Fruit fly (Drosophila melanogaster) whole organism, embryonic: ENCODE measurements around the gene salr.
A peak's percentile ranks its signal among the peaks of the same experiment; 100 is the strongest.

Experiments
- Bdp1 ChIP-seq: fragments of 200-800 bp; sonication (Bioruptor generic); optimal IDR thresholded peaks from 3 replicates; lab custom pipeline; 2016; ENCODE audit warnings: missing biosample characterization, missing genetic modification characterization
- CG10431 ChIP-seq: fragments of 200-800 bp; sonication (Bioruptor generic); optimal IDR thresholded peaks from 3 replicates; lab custom pipeline; 2018; ENCODE audit warnings: missing biosample characterization, mild to moderate bottlenecking, missing genetic modification characterization
- CG10979 ChIP-seq: fragments of 200-800 bp; sonication (Bioruptor generic); optimal IDR thresholded peaks from 2 replicates; lab custom pipeline; 2018; ENCODE audit warnings: missing biosample characterization, mild to moderate bottlenecking, missing genetic modification characterization, moderate library complexity
- CG13424 ChIP-seq: fragments of 200-800 bp; sonication (Bioruptor generic); optimal IDR thresholded peaks from 2 replicates; lab custom pipeline; 2019; ENCODE audit warnings: missing biosample characterization, mild to moderate bottlenecking, missing genetic modification characterization, moderate library complexity
- CG1529 ChIP-seq: fragments of 200-800 bp; sonication (Bioruptor generic); optimal IDR thresholded peaks from 3 replicates; lab custom pipeline; 2018; ENCODE audit warnings: missing biosample characterization, missing genetic modification characterization
- CG2889 ChIP-seq: fragments of 200-800 bp; sonication (Bioruptor generic); IDR thresholded peaks from 3 replicates; pipeline ENCODE4 v1.3.6; 2022; ENCODE audit warnings: missing biosample characterization, missing genetic modification characterization
- CG3407 ChIP-seq: fragments of 200-800 bp; sonication (Bioruptor generic); optimal IDR thresholded peaks from 2 replicates; lab custom pipeline; 2018; ENCODE audit warnings: missing biosample characterization, mild to moderate bottlenecking, missing genetic modification characterization
- CG4282 ChIP-seq: fragments of 200-800 bp; sonication (Bioruptor generic); optimal IDR thresholded peaks from 2 replicates; lab custom pipeline; 2016; ENCODE audit warnings: missing biosample characterization, missing genetic modification characterization
- CG7271 ChIP-seq: fragments of 200-800 bp; sonication (Bioruptor generic); optimal IDR thresholded peaks from 2 replicates; lab custom pipeline; 2018; ENCODE audit warnings: missing biosample characterization, mild to moderate bottlenecking, missing genetic modification characterization, moderate library complexity
- CG7556 ChIP-seq: fragments of 200-800 bp; sonication (Bioruptor generic); optimal IDR thresholded peaks from 2 replicates; lab custom pipeline; 2017; ENCODE audit warnings: missing biosample characterization, mild to moderate bottlenecking, missing genetic modification characterization
- CG8290 ChIP-seq, 3 experiments: fragments of 200-800 bp; sonication (Bioruptor generic); optimal IDR thresholded peaks; 2 replicates each; lab custom pipeline; 2016 to 2019; ENCODE audit warnings: missing biosample characterization in 3 of 3, missing genetic modification characterization in 3 of 3, mild to moderate bottlenecking in 2 of 3, moderate library complexity in 1 of 3
- CG8944 ChIP-seq: fragments of 200-800 bp; sonication (Bioruptor generic); optimal IDR thresholded peaks from 3 replicates; lab custom pipeline; 2016; ENCODE audit warnings: missing biosample characterization, missing genetic modification characterization
- CG9797 ChIP-seq: fragments of 200-800 bp; sonication (Bioruptor generic); optimal IDR thresholded peaks from 3 replicates; lab custom pipeline; 2018; ENCODE audit warnings: missing biosample characterization, mild to moderate bottlenecking, missing genetic modification characterization
- D19A ChIP-seq: fragments of 200-800 bp; optimal IDR thresholded peaks from 3 replicates; lab custom pipeline; 2019; ENCODE audit warnings: missing biosample characterization, mild to moderate bottlenecking, missing genetic modification characterization, moderate library complexity
- Dip2 ChIP-seq: fragments of 200-800 bp; sonication (Bioruptor generic); IDR thresholded peaks from 2 replicates; pipeline ENCODE4 v1.3.6; 2022; ENCODE audit warnings: missing biosample characterization, missing genetic modification characterization
- Drgx ChIP-seq: fragments of 200-800 bp; sonication (Bioruptor generic); IDR thresholded peaks from 2 replicates; pipeline ENCODE4 v1.3.6; 2022; ENCODE audit warnings: missing biosample characterization, missing genetic modification characterization
- Hr3 ChIP-seq: fragments of 200-800 bp; sonication (Bioruptor generic); optimal IDR thresholded peaks from 3 replicates; lab custom pipeline; 2016; ENCODE audit warnings: missing biosample characterization, missing genetic modification characterization
- Med ChIP-seq: fragments of 200-800 bp; sonication (Bioruptor generic); peaks from one replicate; lab custom pipeline; 2016; ENCODE audit warnings: missing biosample characterization, missing genetic modification characterization, mild to moderate bottlenecking, inconsistent platforms, moderate library complexity
- Nf-YA ChIP-seq: fragments of 200-800 bp; sonication (Bioruptor generic); IDR thresholded peaks from 2 replicates; pipeline ENCODE4 v1.3.6; 2022; ENCODE audit warnings: missing biosample characterization, missing genetic modification characterization
- Spps ChIP-seq: fragments of 200-800 bp; sonication (Bioruptor generic); optimal IDR thresholded peaks from 2 replicates; lab custom pipeline; 2018; ENCODE audit warnings: missing biosample characterization, mild to moderate bottlenecking, missing genetic modification characterization
- Sry-β ChIP-seq: fragments of 200-800 bp; sonication (Bioruptor generic); optimal IDR thresholded peaks from 2 replicates; lab custom pipeline; 2018; ENCODE audit warnings: missing biosample characterization, mild to moderate bottlenecking, missing genetic modification characterization, moderate library complexity
- Vsx1 ChIP-seq: fragments of 200-800 bp; sonication (Bioruptor generic); optimal IDR thresholded peaks from 2 replicates; lab custom pipeline; 2017; ENCODE audit warnings: missing biosample characterization, mild to moderate bottlenecking, missing genetic modification characterization, missing genetic modification reagents
- ab ChIP-seq: fragments of 200-800 bp; sonication (Bioruptor generic); optimal IDR thresholded peaks from 2 replicates; lab custom pipeline; 2016; ENCODE audit warnings: missing biosample characterization, missing genetic modification characterization
- abd-A ChIP-seq: fragments of 200-800 bp; sonication (Bioruptor generic); optimal IDR thresholded peaks from 3 replicates; lab custom pipeline; 2019; ENCODE audit warnings: missing biosample characterization, mild to moderate bottlenecking, missing genetic modification characterization, moderate library complexity
- al ChIP-seq: fragments of 200-800 bp; sonication (Bioruptor generic); IDR thresholded peaks from 2 replicates; pipeline ENCODE4 v1.3.6; 2022; ENCODE audit warnings: missing biosample characterization, missing genetic modification characterization
- ara ChIP-seq: fragments of 200-800 bp; sonication (Bioruptor generic); IDR thresholded peaks from 2 replicates; pipeline ENCODE4 v1.3.6; 2022; ENCODE audit warnings: missing biosample characterization, missing genetic modification characterization
- bsh ChIP-seq, 2 experiments: fragments of 200-800 bp; sonication (Bioruptor generic); optimal IDR thresholded peaks; 2 replicates each; lab custom pipeline; 2017 to 2018; ENCODE audit warnings: mild to moderate bottlenecking in 2 of 2, missing biosample characterization in 2 of 2, missing genetic modification characterization in 2 of 2, moderate library complexity in 1 of 2
- cad ChIP-seq: fragments of >200 bp; optimal IDR thresholded peaks from 2 replicates; lab custom pipeline; 2017; ENCODE audit warnings: missing biosample characterization, missing genetic modification characterization
- cato ChIP-seq: fragments of 200-800 bp; sonication (Bioruptor generic); optimal IDR thresholded peaks from 2 replicates; lab custom pipeline; 2016; ENCODE audit warnings: missing biosample characterization, missing genetic modification characterization, borderline replicate concordance
- chn ChIP-seq: fragments of 200-800 bp; sonication (Bioruptor generic); optimal IDR thresholded peaks from 2 replicates; lab custom pipeline; 2016; ENCODE audit warnings: missing biosample characterization, missing genetic modification characterization
- crc ChIP-seq: fragments of 200-800 bp; sonication (Bioruptor generic); optimal IDR thresholded peaks from 2 replicates; lab custom pipeline; 2016; ENCODE audit warnings: missing biosample characterization, missing genetic modification characterization
- dysf ChIP-seq: fragments of 200-800 bp; sonication (Bioruptor generic); IDR thresholded peaks from 3 replicates; pipeline ENCODE4 v1.3.6; 2022; ENCODE audit warnings: missing biosample characterization, missing genetic modification characterization
- eyg ChIP-seq: fragments of 200-800 bp; sonication (Bioruptor generic); optimal IDR thresholded peaks from 3 replicates; lab custom pipeline; 2016; ENCODE audit warnings: missing biosample characterization, missing genetic modification characterization
- grau ChIP-seq: fragments of 200-800 bp; optimal IDR thresholded peaks from 3 replicates; lab custom pipeline; 2019; ENCODE audit warnings: missing biosample characterization, mild to moderate bottlenecking, missing genetic modification characterization, moderate library complexity
- grn ChIP-seq: fragments of 200-800 bp; sonication (Bioruptor generic); optimal IDR thresholded peaks from 3 replicates; lab custom pipeline; 2017; ENCODE audit warnings: missing biosample characterization, missing genetic modification characterization
- hb ChIP-seq: fragments of 200-800 bp; sonication (Bioruptor generic); IDR thresholded peaks from 3 replicates; pipeline ENCODE4 v1.3.6; 2022; ENCODE audit warnings: missing biosample characterization, missing genetic modification characterization; ENCODE audit not compliant: partially characterized antibody
- kni ChIP-seq: fragments of 200-800 bp; sonication (Bioruptor generic); optimal IDR thresholded peaks from 3 replicates; lab custom pipeline; 2017; ENCODE audit warnings: mild to moderate bottlenecking, missing biosample characterization, missing genetic modification reagents, missing genetic modification characterization
- lab ChIP-seq: fragments of 200-800 bp; sonication (Bioruptor generic); optimal IDR thresholded peaks from 3 replicates; lab custom pipeline; 2017; ENCODE audit warnings: missing biosample characterization, missing genetic modification characterization, mild to moderate bottlenecking, moderate library complexity, missing genetic modification reagents
- lov ChIP-seq, 2 experiments: fragments of 200-800 bp in 1 of 2; fragments of >200 bp in 1 of 2; sonication (Bioruptor generic) in 1 of 2; IDR thresholded peaks in 1 of 2; optimal IDR thresholded peaks in 1 of 2; 2 replicates in 1 of 2; 3 replicates in 1 of 2; pipeline versions ENCODE4 v1.3.6 to Lab custom; 2017 to 2022; ENCODE audit warnings: missing biosample characterization in 1 of 2, missing genetic modification characterization in 1 of 2
- maf-S ChIP-seq: fragments of 200-800 bp; sonication (Bioruptor generic); optimal IDR thresholded peaks from 2 replicates; lab custom pipeline; 2016; ENCODE audit warnings: missing biosample characterization, missing genetic modification characterization
- phol ChIP-seq: fragments of 200-800 bp; sonication (Bioruptor generic); optimal IDR thresholded peaks from 3 replicates; lab custom pipeline; 2018; ENCODE audit warnings: missing biosample characterization, mild to moderate bottlenecking, missing genetic modification characterization, moderate library complexity
- prd ChIP-seq, 3 experiments: fragments of >200 bp in 2 of 3; fragments of 200-800 bp in 1 of 3; sonication (Bioruptor generic) in 1 of 3; optimal IDR thresholded peaks in 2 of 3; IDR thresholded peaks in 1 of 3; 2 replicates in 2 of 3; 3 replicates in 1 of 3; pipeline versions ENCODE4 v1.3.6 to Lab custom; 2017 to 2022; ENCODE audit warnings: missing biosample characterization in 1 of 3, missing genetic modification characterization in 1 of 3
- row ChIP-seq: fragments of 200-800 bp; sonication (Bioruptor generic); IDR thresholded peaks from 3 replicates; pipeline ENCODE4 v1.3.6; 2022; ENCODE audit warnings: missing biosample characterization, missing genetic modification characterization
- slbo ChIP-seq: fragments of 200-800 bp; sonication (Bioruptor generic); IDR thresholded peaks from 2 replicates; pipeline ENCODE4 v1.3.6; 2022; ENCODE audit warnings: missing biosample characterization, missing genetic modification characterization
- stwl ChIP-seq: fragments of 200-800 bp; sonication (Bioruptor generic); optimal IDR thresholded peaks from 3 replicates; lab custom pipeline; 2018; ENCODE audit warnings: missing biosample characterization, mild to moderate bottlenecking, missing genetic modification characterization, moderate library complexity
- tx ChIP-seq: fragments of 200-800 bp; sonication (Bioruptor generic); optimal IDR thresholded peaks from 2 replicates; lab custom pipeline; 2016; ENCODE audit warnings: missing biosample characterization, missing genetic modification characterization
- unpg ChIP-seq: fragments of 200-800 bp; sonication (Bioruptor generic); optimal IDR thresholded peaks from 3 replicates; lab custom pipeline; 2018; ENCODE audit warnings: missing biosample characterization, mild to moderate bottlenecking, missing genetic modification characterization, moderate library complexity
- usp ChIP-seq: fragments of >200 bp; optimal IDR thresholded peaks from 2 replicates; lab custom pipeline; 2017; ENCODE audit warnings: missing biosample characterization, missing genetic modification characterization
- zen ChIP-seq: fragments of 200-800 bp; sonication (Bioruptor generic); optimal IDR thresholded peaks from 3 replicates; lab custom pipeline; 2018; ENCODE audit warnings: missing biosample characterization, mild to moderate bottlenecking, missing genetic modification characterization, moderate library complexity
- zfh1 ChIP-seq: fragments of 200-800 bp; sonication (Bioruptor generic); IDR thresholded peaks from 3 replicates; pipeline ENCODE4 v1.3.6; 2022; ENCODE audit warnings: missing biosample characterization, missing genetic modification characterization

Gene salr

dm6 chr2L:11340938-11341337 lies 17.7 kb upstream of the salr start (continued):
- TF ChIP-seq Dip2 (GFP tag; lab: Robert Waterston, UW) (no peak), row (peak; percentile 49; the same call in 2 of the 3 replicates), hb (no peak), kni (GFP tag; lab: Kevin White, UChicago) (no peak), CG13424 (peak; percentile 12), slbo (no peak), CG8944 (no peak), Drgx (GFP tag; lab: Robert Waterston, UW) (no peak), D19A (tag; lab: Kevin White, UChicago) (peak; percentile 61), Hr3 (GFP tag; lab: Kevin White, UChicago) (peak; percentile 1), CG3407 (GFP tag; lab: Kevin White, UChicago) (peak; percentile 27), usp (GFP tag; lab: Kevin White, UChicago) (no peak), CG2889 (GFP tag; lab: Robert Waterston, UW) (no peak), CG8290 (GFP tag; optimal IDR thresholded peaks at IDR 0.05; lab: Kevin White, UChicago) (no peak), CG8290 (tag; optimal IDR thresholded peaks at IDR 0.05; lab: Kevin White, UChicago) (no peak), crc (GFP tag; lab: Kevin White, UChicago) (no peak), unpg (GFP tag; lab: Kevin White, UChicago) (peak; percentile 48), dysf (GFP tag; lab: Robert Waterston, UW) (peak; percentile 32; the same call in 1 of the 3 replicates), maf-S (no peak), zfh1 (GFP tag; lab: Robert Waterston, UW) (peak; percentile 62; the same call in 1 of the 3 replicates), tx (GFP tag; lab: Kevin White, UChicago) (no peak), Spps (tag; lab: Kevin White, UChicago) (peak; percentile 7), ab (no peak), CG9797 (GFP tag; lab: Kevin White, UChicago) (no peak), CG4282 (GFP tag; lab: Kevin White, UChicago) (no peak), Nf-YA (no peak), grn (GFP tag; lab: Kevin White, UChicago) (no peak), stwl (tag; lab: Kevin White, UChicago) (no peak), lov (optimal IDR thresholded peaks at IDR 0.05; lab: Kevin White, UChicago) (no peak), lov (GFP tag; IDR thresholded peaks at IDR 0.05; lab: Robert Waterston, UW) (no peak), CG7271 (no peak), chn (GFP tag; lab: Kevin White, UChicago) (no peak), cato (no peak), al (GFP tag; lab: Robert Waterston, UW) (no peak), abd-A (tag; lab: Kevin White, UChicago) (no peak), eyg (no peak), CG10431 (GFP tag; lab: Kevin White, UChicago) (no peak), Med (GFP tag; lab: Kevin White, UChicago) (no peak), lab (GFP tag; lab: Kevin White, UChicago) (peak; percentile 13), Bdp1 (GFP tag; lab: Kevin White, UChicago) (no peak), ara (no peak), Sry-β (GFP tag; lab: Kevin White, UChicago) (no peak), bsh (GFP tag; optimal IDR thresholded peaks at IDR 0.05; lab: Kevin White, UChicago) (peak in 1 of 2 experiments; percentile 77), zen (tag; lab: Kevin White, UChicago) (no peak), phol (tag; lab: Kevin White, UChicago) (peak; percentile 58), CG10979 (peak; percentile 65), grau (tag; lab: Kevin White, UChicago) (peak; percentile 46), Vsx1 (GFP tag; lab: Kevin White, UChicago) (no peak), prd (optimal IDR thresholded peaks at IDR 0.05; lab: Kevin White, UChicago) (no peak), prd (GFP tag; IDR thresholded peaks at IDR 0.05; lab: Robert Waterston, UW) (peak; percentile 41; the same call in 2 of the 3 replicates), CG1529 (GFP tag; lab: Kevin White, UChicago) (no peak), cad (no peak), CG7556 (GFP tag; lab: Kevin White, UChicago) (peak; percentile 4)
